Worm (Caenorhabditis elegans): ENCODE data around the gene R03H10.5.
A peak's percentile ranks its signal among the peaks of the same experiment; 100 is the strongest.

Gene R03H10.5

DNA sequence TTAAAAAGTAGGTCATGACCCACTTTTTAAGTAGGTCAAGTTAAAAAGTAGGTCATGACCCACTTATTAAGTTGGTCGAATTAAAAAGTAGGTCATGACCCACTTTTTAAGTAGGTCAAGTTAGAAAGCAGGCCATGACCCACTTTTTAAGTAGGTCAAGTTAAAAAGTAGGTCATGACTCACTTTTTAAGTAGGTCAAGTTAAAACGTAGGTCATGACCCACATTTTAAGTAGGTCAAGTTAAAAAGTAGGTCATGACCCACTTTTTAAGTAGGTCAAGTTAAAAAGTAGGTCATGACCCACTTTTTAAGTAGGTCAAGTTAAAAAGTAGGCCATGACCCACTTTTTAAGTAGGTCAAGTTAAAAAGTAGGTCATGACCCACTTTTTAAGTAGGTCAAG lies 32.2 kb upstream of the R03H10.5 start:
- TF ChIP-seq nhr-85 (tag), result peak; percentile 95

DNA sequence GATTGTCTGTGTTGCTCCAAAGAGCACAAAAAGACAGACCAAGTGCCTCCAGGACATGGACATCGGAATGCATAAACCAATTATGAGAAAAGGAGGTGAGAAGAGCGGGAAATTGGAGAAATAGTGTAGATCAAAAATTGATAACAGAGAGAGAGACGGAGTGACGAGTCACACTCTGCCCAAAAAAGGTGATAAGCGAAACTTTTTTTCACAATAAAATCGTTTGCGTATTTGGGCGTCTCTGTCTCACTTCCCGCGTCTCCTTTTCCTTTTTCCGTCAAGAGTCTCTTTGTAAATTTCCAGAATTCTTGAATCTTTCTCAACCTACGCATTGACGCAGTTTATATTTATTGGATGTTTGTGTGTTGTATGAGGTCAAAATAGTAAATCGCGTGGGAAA lies 23.7 kb upstream of the R03H10.5 start, which contains the start of gene mth-2:
Gene mth-2, minus strand, starts transcription at position 188 of the 400 bp plus-strand sequence.
- TF ChIP-seq elt-2 (tag; optimal IDR thresholded peaks at IDR 0.05) (peak; percentile 93), elt-3 (tag; optimal IDR thresholded peaks at IDR 0.05) (peak in 1 of 6 experiments; percentile 46), lin-14 (GFP tag; optimal IDR thresholded peaks at IDR 0.05) (peak; percentile 10), nhr-19 (GFP tag; conservative IDR thresholded peaks at IDR 0.05) (no peak), isw-1 (GFP tag; IDR thresholded peaks at IDR 0.05) (no peak), lin-35 (GFP tag; optimal IDR thresholded peaks at IDR 0.05) (peak in 1 of 2 experiments; percentile 42), pqm-1 (tag; optimal IDR thresholded peaks at IDR 0.05) (peak; percentile 22)

DNA sequence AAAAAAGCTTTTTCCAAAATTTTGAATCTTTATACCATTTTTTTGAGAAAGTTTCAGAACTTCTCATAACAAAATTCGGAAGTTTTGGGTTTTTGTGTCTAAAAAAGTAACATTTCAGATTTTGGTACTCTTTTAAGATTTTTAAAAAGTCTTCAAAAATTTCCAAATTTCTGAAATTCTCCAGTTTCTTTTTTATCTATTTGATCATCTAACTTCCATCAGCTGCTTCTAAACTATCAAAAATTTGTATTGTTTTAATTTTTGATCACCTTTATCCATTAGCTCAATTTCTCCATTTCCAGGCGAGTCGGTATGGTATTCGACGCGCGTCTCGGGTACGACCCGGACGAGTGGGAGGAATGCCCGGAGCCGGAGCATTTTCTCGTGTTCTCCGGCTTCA lies 16.0 kb upstream of the R03H10.5 start, which contains the start of gene cpna-1:
Gene cpna-1, plus strand, starts transcription at position 301 of the 400 bp plus-strand sequence.
- TF ChIP-seq snu-23 (GFP tag; optimal IDR thresholded peaks at IDR 0.05), result no peak
- no peak for TF ChIP-seq C16A3.4 (tag; optimal IDR thresholded peaks at IDR 0.05)
- no peak for TF ChIP-seq nhr-20 (tag; optimal IDR thresholded peaks at IDR 0.05)
- TF ChIP-seq nhr-47 (tag; optimal IDR thresholded peaks at IDR 0.05), result no peak
- TF ChIP-seq unc-30 (tag; optimal IDR thresholded peaks at IDR 0.05), result no peak
- no peak for TF ChIP-seq elt-3 (tag; optimal IDR thresholded peaks at IDR 0.05)
- no peak for TF ChIP-seq lin-13 (GFP tag; optimal IDR thresholded peaks at IDR 0.05)
- TF ChIP-seq nhr-71 (tag; optimal IDR thresholded peaks at IDR 0.05), result no peak
- no peak for TF ChIP-seq snpc-4 (tag; optimal IDR thresholded peaks at IDR 0.05)
- TF ChIP-seq egl-27 (tag; optimal IDR thresholded peaks at IDR 0.05), result no peak
- no peak for TF ChIP-seq efl-3 (GFP tag; optimal IDR thresholded peaks at IDR 0.05)
- no peak for TF ChIP-seq F16B12.6 (tag; optimal IDR thresholded peaks at IDR 0.05)
- no peak for TF ChIP-seq nhr-19 (GFP tag; conservative IDR thresholded peaks at IDR 0.05)
- TF ChIP-seq fkh-8 (tag; optimal IDR thresholded peaks at IDR 0.05), result no peak

DNA sequence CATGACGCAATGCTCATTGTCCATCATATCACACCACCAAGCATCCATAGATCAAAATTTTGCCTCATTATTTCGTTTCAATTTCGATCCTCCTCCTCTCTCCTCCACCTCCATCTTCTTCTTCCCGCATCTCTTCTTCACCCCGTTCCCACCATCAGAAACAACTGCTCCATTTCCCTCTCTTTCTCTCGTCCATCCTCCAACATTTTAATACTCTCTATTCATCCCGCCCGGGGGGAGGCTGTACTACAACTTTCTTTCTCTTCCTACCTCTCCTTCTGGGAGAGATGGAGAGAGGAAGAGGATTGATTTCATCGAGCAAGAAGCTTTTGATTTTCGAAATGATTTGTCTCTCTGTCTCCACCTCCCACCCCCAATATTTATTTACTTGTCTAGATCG lies 13.6 kb upstream of the R03H10.5 start:
- TF ChIP-seq dsc-1 (tag; optimal IDR thresholded peaks at IDR 0.05) (peak; percentile 40), unc-30 (tag; optimal IDR thresholded peaks at IDR 0.05) (no peak), mab-9 (GFP tag; IDR thresholded peaks at IDR 0.05) (no peak), efl-1 (optimal IDR thresholded peaks at IDR 0.05) (peak; percentile 25 to 32), efl-1 (GFP tag; optimal IDR thresholded peaks at IDR 0.05 in 1 of 2) (peak in 1 of 2 experiments; percentile 90), unc-86 (tag; optimal IDR thresholded peaks at IDR 0.05) (no peak), lsy-2 (tag; optimal IDR thresholded peaks at IDR 0.05) (peak in 1 of 2 experiments; percentile 36), nhr-19 (GFP tag; conservative IDR thresholded peaks at IDR 0.05) (peak; percentile 54), snu-23 (GFP tag; optimal IDR thresholded peaks at IDR 0.05) (peak; percentile 32), rnt-1 (tag; optimal IDR thresholded peaks at IDR 0.05) (peak; percentile 76), blmp-1 (tag; optimal IDR thresholded peaks at IDR 0.05) (no peak), nhr-71 (tag; optimal IDR thresholded peaks at IDR 0.05) (peak; percentile 73), dpl-1 (GFP tag; optimal IDR thresholded peaks at IDR 0.05) (peak in 1 of 3 experiments; percentile 0), lin-14 (GFP tag; optimal IDR thresholded peaks at IDR 0.05) (peak; percentile 83), swsn-7 (tag; optimal IDR thresholded peaks at IDR 0.05) (peak; percentile 13), nhr-20 (tag; optimal IDR thresholded peaks at IDR 0.05) (peak; percentile 42), hlh-4 (tag; optimal IDR thresholded peaks at IDR 0.05) (no peak)

DNA sequence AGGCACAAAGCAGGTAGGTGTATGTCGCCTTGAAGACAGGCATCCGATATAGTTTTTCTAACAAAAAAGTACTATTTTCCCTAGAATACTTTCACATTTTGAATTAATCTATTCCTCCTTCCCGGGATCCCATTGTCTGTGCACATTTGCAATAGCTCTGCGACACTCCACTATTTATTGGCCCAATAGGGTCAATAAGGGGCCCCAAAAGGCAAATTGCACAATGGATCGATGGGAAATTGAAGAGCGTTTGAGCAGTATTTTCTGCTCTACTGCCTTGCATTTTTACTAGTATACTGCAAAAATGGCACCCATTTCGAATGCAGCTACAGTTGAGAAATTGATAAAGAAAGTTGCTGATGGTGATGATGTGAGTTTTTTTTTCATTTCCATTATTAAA lies 12.0 kb upstream of the R03H10.5 start, which contains the start of gene R03H10.11:
Gene R03H10.11, plus strand, starts transcription at position 301 of the 400 bp plus-strand sequence.
- no peak for TF ChIP-seq grh-1 (GFP tag; IDR thresholded peaks at IDR 0.05)
- TF ChIP-seq snu-23 (GFP tag; optimal IDR thresholded peaks at IDR 0.05), result no peak
- no peak for TF ChIP-seq nhr-84 (tag; optimal IDR thresholded peaks at IDR 0.05)
- no peak for TF ChIP-seq unc-62 (GFP tag; optimal IDR thresholded peaks at IDR 0.05)
- no peak for TF ChIP-seq rnt-1 (tag; optimal IDR thresholded peaks at IDR 0.05)
- TF ChIP-seq snpc-4 (tag; optimal IDR thresholded peaks at IDR 0.05), result no peak
- TF ChIP-seq zip-4 (GFP tag; optimal IDR thresholded peaks at IDR 0.05), result no peak
- TF ChIP-seq ztf-4 (tag; optimal IDR thresholded peaks at IDR 0.05), result no peak

Data from whole organism, L1 larva.